Worm (Caenorhabditis elegans): ENCODE measurements around the gene nstp-4.

- TF ChIP-seq dao-5 (tag; optimal IDR thresholded peaks at IDR 0.05) = no peak
- TF ChIP-seq him-1 (tag; optimal IDR thresholded peaks at IDR 0.05) = no peak
- TF ChIP-seq W03F9.2 (tag; optimal IDR thresholded peaks at IDR 0.05) = no peak
These were observed 13.8 kb downstream of the nstp-4 start, which contains the start of gene clec-10 for ce11 chrII:402435-402834.

Measured in whole organism, L4/young adult.